Fruit fly (Drosophila melanogaster) whole organism, embryonic: ENCODE data around the gene aru.

Experiments
- B-H2 ChIP-seq: fragments of 200-800 bp; sonication (Bioruptor generic); optimal IDR thresholded peaks from 2 replicates; lab custom pipeline; 2018; ENCODE audit warnings: missing biosample characterization, mild to moderate bottlenecking, missing genetic modification characterization
- CG10543 ChIP-seq: fragments of 200-800 bp; sonication (Bioruptor generic); optimal IDR thresholded peaks from 3 replicates; lab custom pipeline; 2017; ENCODE audit warnings: missing biosample characterization, mild to moderate bottlenecking, missing genetic modification characterization, moderate library complexity
- CG13123 ChIP-seq: fragments of 200-800 bp; sonication (Bioruptor generic); optimal IDR thresholded peaks from 2 replicates; lab custom pipeline; 2016; ENCODE audit warnings: missing biosample characterization, missing genetic modification characterization
- CG14860 ChIP-seq: fragments of 200-800 bp; sonication (Bioruptor generic); IDR thresholded peaks from 3 replicates; pipeline ENCODE4 v1.3.6; 2022; ENCODE audit warnings: missing biosample characterization, missing genetic modification characterization; ENCODE audit not compliant: partially characterized antibody
- CG17612 ChIP-seq: fragments of 200-800 bp; sonication (Bioruptor generic); IDR thresholded peaks from 2 replicates; pipeline ENCODE4 v1.3.6; 2022; ENCODE audit warnings: missing biosample characterization, missing genetic modification characterization
- CG18476 ChIP-seq: fragments of 200-800 bp; sonication (Bioruptor generic); optimal IDR thresholded peaks from 2 replicates; lab custom pipeline; 2016; ENCODE audit warnings: missing biosample characterization, mild to moderate bottlenecking, missing genetic modification characterization
- CG2120 ChIP-seq: fragments of 200-800 bp; sonication (Bioruptor generic); optimal IDR thresholded peaks from 3 replicates; lab custom pipeline; 2016; ENCODE audit warnings: missing biosample characterization, missing genetic modification characterization
- CG2712 ChIP-seq: fragments of 200-800 bp; optimal IDR thresholded peaks from 3 replicates; lab custom pipeline; 2019; ENCODE audit warnings: missing biosample characterization, mild to moderate bottlenecking, missing genetic modification characterization, moderate library complexity
- CG3163 ChIP-seq: fragments of 200-800 bp; sonication (Bioruptor generic); optimal IDR thresholded peaks from 3 replicates; lab custom pipeline; 2016; ENCODE audit warnings: missing biosample characterization, missing genetic modification characterization
- CG34422 ChIP-seq: fragments of 200-800 bp; sonication (Bioruptor generic); IDR thresholded peaks from 3 replicates; pipeline ENCODE4 v1.3.6; 2022; ENCODE audit warnings: missing biosample characterization, missing genetic modification characterization
- CG4617 ChIP-seq: fragments of 200-800 bp; sonication (Bioruptor generic); optimal IDR thresholded peaks from 3 replicates; lab custom pipeline; 2016; ENCODE audit warnings: missing biosample characterization, missing genetic modification characterization, borderline replicate concordance
- CG6813 ChIP-seq: fragments of 200-800 bp; sonication (Bioruptor generic); optimal IDR thresholded peaks from 2 replicates; lab custom pipeline; 2017; ENCODE audit warnings: missing biosample characterization, missing genetic modification characterization, mild to moderate bottlenecking, moderate library complexity, missing genetic modification reagents
- CG6854 ChIP-seq: fragments of 200-800 bp; sonication (Bioruptor generic); optimal IDR thresholded peaks from 3 replicates; lab custom pipeline; 2017; ENCODE audit warnings: missing biosample characterization, mild to moderate bottlenecking, missing genetic modification characterization
- CG7963 ChIP-seq: fragments of 200-800 bp; sonication (Bioruptor generic); IDR thresholded peaks from 3 replicates; pipeline ENCODE4 v1.3.6; 2022; ENCODE audit warnings: missing biosample characterization, missing genetic modification characterization; ENCODE audit not compliant: partially characterized antibody
- CG9609 ChIP-seq: fragments of 200-800 bp; sonication (Bioruptor generic); optimal IDR thresholded peaks from 3 replicates; lab custom pipeline; 2016; ENCODE audit warnings: missing biosample characterization, missing genetic modification characterization
- CTCF ChIP-seq: fragments of 200-800 bp; sonication (Bioruptor generic); optimal IDR thresholded peaks from 2 replicates; lab custom pipeline; 2017; ENCODE audit warnings: missing biosample characterization, mild to moderate bottlenecking, missing genetic modification characterization, moderate library complexity
- D ChIP-seq, 2 experiments: fragments of 200-800 bp in 1 of 2; fragments of >200 bp in 1 of 2; sonication (Bioruptor generic) in 1 of 2; optimal IDR thresholded peaks; 2 replicates in 1 of 2; 3 replicates in 1 of 2; lab custom pipeline; 2017; ENCODE audit warnings: mild to moderate bottlenecking in 1 of 2, missing biosample characterization in 1 of 2, missing genetic modification characterization in 1 of 2, missing genetic modification reagents in 1 of 2
- Deaf1 ChIP-seq: fragments of 200-800 bp; optimal IDR thresholded peaks from 3 replicates; lab custom pipeline; 2019; ENCODE audit warnings: missing biosample characterization, mild to moderate bottlenecking, missing genetic modification characterization, moderate library complexity
- E2f2 ChIP-seq: fragments of 200-800 bp; sonication (Bioruptor generic); IDR thresholded peaks from 2 replicates; pipeline ENCODE4 v1.3.6; 2022; ENCODE audit warnings: missing biosample characterization, missing genetic modification characterization
- HmgD ChIP-seq: fragments of 200-800 bp; sonication (Bioruptor generic); optimal IDR thresholded peaks from 3 replicates; lab custom pipeline; 2016; ENCODE audit warnings: missing biosample characterization, missing genetic modification characterization
- MBD-R2 ChIP-seq: fragments of 200-800 bp; sonication (Bioruptor generic); IDR thresholded peaks from 2 replicates; pipeline ENCODE4 v1.3.6; 2022; ENCODE audit warnings: missing biosample characterization, missing genetic modification characterization
- Med ChIP-seq: fragments of 200-800 bp; sonication (Bioruptor generic); peaks from one replicate; lab custom pipeline; 2016; ENCODE audit warnings: missing biosample characterization, missing genetic modification characterization, mild to moderate bottlenecking, inconsistent platforms, moderate library complexity
- NC2β ChIP-seq: fragments of 200-800 bp; sonication (Bioruptor generic); optimal IDR thresholded peaks from 2 replicates; lab custom pipeline; 2016; ENCODE audit warnings: missing biosample characterization, missing genetic modification characterization
- Nf-YC ChIP-seq: fragments of 200-800 bp; optimal IDR thresholded peaks from 3 replicates; lab custom pipeline; 2019; ENCODE audit warnings: missing biosample characterization, mild to moderate bottlenecking, missing genetic modification characterization, moderate library complexity
- Pdp1 ChIP-seq, 2 experiments: fragments of 200-800 bp; sonication (Bioruptor generic); optimal IDR thresholded peaks; 3 replicates each; lab custom pipeline; 2016; ENCODE audit warnings: missing biosample characterization in 2 of 2, missing genetic modification characterization in 2 of 2, mild to moderate bottlenecking in 1 of 2, moderate library complexity in 1 of 2
- Rfx ChIP-seq: fragments of 200-800 bp; sonication (Bioruptor generic); IDR thresholded peaks from 2 replicates; pipeline ENCODE4 v1.3.6; 2022; ENCODE audit warnings: missing biosample characterization, missing genetic modification characterization
- Sin3A ChIP-seq: fragments of >200 bp; optimal IDR thresholded peaks from 2 replicates; lab custom pipeline; 2018
- Sox102F ChIP-seq: fragments of 200-800 bp; sonication (Bioruptor generic); optimal IDR thresholded peaks from 2 replicates; lab custom pipeline; 2018; ENCODE audit warnings: missing biosample characterization, mild to moderate bottlenecking, missing genetic modification characterization, moderate library complexity
- Sry-δ ChIP-seq: fragments of 200-800 bp; sonication (Bioruptor generic); optimal IDR thresholded peaks from 2 replicates; lab custom pipeline; 2016; ENCODE audit warnings: missing biosample characterization, missing genetic modification characterization
- bab2 ChIP-seq: fragments of 200-800 bp; sonication (Bioruptor generic); optimal IDR thresholded peaks from 2 replicates; lab custom pipeline; 2016; ENCODE audit warnings: missing biosample characterization, missing genetic modification characterization
- dpn ChIP-seq, 2 experiments: fragments of 200-800 bp; sonication (Bioruptor generic); optimal IDR thresholded peaks; 3 replicates each; lab custom pipeline; 2016; ENCODE audit warnings: missing biosample characterization in 2 of 2, missing genetic modification characterization in 2 of 2
- ftz-f1 ChIP-seq: fragments of 200-800 bp; sonication (Bioruptor generic); optimal IDR thresholded peaks from 2 replicates; lab custom pipeline; 2016; ENCODE audit warnings: missing biosample characterization, missing genetic modification characterization
- gfzf ChIP-seq: fragments of 200-800 bp; sonication (Bioruptor generic); optimal IDR thresholded peaks from 2 replicates; lab custom pipeline; 2016; ENCODE audit warnings: missing biosample characterization, mild to moderate bottlenecking, missing genetic modification characterization, moderate library complexity
- grau ChIP-seq: fragments of 200-800 bp; optimal IDR thresholded peaks from 3 replicates; lab custom pipeline; 2019; ENCODE audit warnings: missing biosample characterization, mild to moderate bottlenecking, missing genetic modification characterization, moderate library complexity
- gsb-n ChIP-seq: fragments of 200-800 bp; sonication (Bioruptor generic); optimal IDR thresholded peaks from 3 replicates; lab custom pipeline; 2018; ENCODE audit warnings: missing biosample characterization, mild to moderate bottlenecking, missing genetic modification characterization
- her ChIP-seq: fragments of 200-800 bp; sonication (Bioruptor generic); optimal IDR thresholded peaks from 2 replicates; lab custom pipeline; 2016; ENCODE audit warnings: missing biosample characterization, missing genetic modification characterization
- lbe ChIP-seq: fragments of 200-800 bp; sonication (Bioruptor generic); optimal IDR thresholded peaks from 2 replicates; lab custom pipeline; 2016; ENCODE audit warnings: missing biosample characterization, mild to moderate bottlenecking, missing genetic modification characterization
- oc ChIP-seq: fragments of 200-800 bp; sonication (Bioruptor generic); optimal IDR thresholded peaks from 2 replicates; lab custom pipeline; 2018; ENCODE audit warnings: missing biosample characterization, mild to moderate bottlenecking, missing genetic modification characterization, moderate library complexity
- p53 ChIP-seq: fragments of 200-800 bp; sonication (Bioruptor generic); optimal IDR thresholded peaks from 2 replicates; lab custom pipeline; 2016; ENCODE audit warnings: missing biosample characterization, missing genetic modification characterization
- pan ChIP-seq, 4 experiments: fragments of >200 bp in 3 of 4; fragments of 200-800 bp in 1 of 4; sonication (Bioruptor generic) in 1 of 4; optimal IDR thresholded peaks in 3 of 4; IDR thresholded peaks in 1 of 4; 2 replicates each; pipeline versions ENCODE4 v1.3.6 to Lab custom; 2017 to 2022; ENCODE audit warnings: missing biosample characterization in 2 of 4, missing genetic modification characterization in 2 of 4, mixed read lengths in 1 of 4
- phol ChIP-seq: fragments of 200-800 bp; sonication (Bioruptor generic); optimal IDR thresholded peaks from 3 replicates; lab custom pipeline; 2018; ENCODE audit warnings: missing biosample characterization, mild to moderate bottlenecking, missing genetic modification characterization, moderate library complexity
- ranshi ChIP-seq: fragments of 200-800 bp; sonication (Bioruptor generic); IDR thresholded peaks from 2 replicates; pipeline ENCODE4 v1.3.6; 2022; ENCODE audit warnings: missing biosample characterization, missing genetic modification characterization
- sens ChIP-seq: fragments of 200-800 bp; sonication (Bioruptor generic); peaks from one replicate; lab custom pipeline; 2016; ENCODE audit warnings: missing biosample characterization, missing genetic modification characterization
- sob ChIP-seq: fragments of 200-800 bp; sonication (Bioruptor generic); IDR thresholded peaks from 2 replicates; pipeline ENCODE4 v1.3.6; 2022; ENCODE audit warnings: missing biosample characterization, missing genetic modification characterization
- ssp ChIP-seq: fragments of 200-800 bp; sonication (Bioruptor generic); IDR thresholded peaks from 2 replicates; pipeline ENCODE4 v1.3.6; 2022; ENCODE audit warnings: missing biosample characterization, missing genetic modification characterization
- stwl ChIP-seq: fragments of 200-800 bp; sonication (Bioruptor generic); optimal IDR thresholded peaks from 3 replicates; lab custom pipeline; 2018; ENCODE audit warnings: missing biosample characterization, mild to moderate bottlenecking, missing genetic modification characterization, moderate library complexity
- zfh1 ChIP-seq: fragments of 200-800 bp; sonication (Bioruptor generic); IDR thresholded peaks from 3 replicates; pipeline ENCODE4 v1.3.6; 2022; ENCODE audit warnings: missing biosample characterization, missing genetic modification characterization

aru gene

DNA sequence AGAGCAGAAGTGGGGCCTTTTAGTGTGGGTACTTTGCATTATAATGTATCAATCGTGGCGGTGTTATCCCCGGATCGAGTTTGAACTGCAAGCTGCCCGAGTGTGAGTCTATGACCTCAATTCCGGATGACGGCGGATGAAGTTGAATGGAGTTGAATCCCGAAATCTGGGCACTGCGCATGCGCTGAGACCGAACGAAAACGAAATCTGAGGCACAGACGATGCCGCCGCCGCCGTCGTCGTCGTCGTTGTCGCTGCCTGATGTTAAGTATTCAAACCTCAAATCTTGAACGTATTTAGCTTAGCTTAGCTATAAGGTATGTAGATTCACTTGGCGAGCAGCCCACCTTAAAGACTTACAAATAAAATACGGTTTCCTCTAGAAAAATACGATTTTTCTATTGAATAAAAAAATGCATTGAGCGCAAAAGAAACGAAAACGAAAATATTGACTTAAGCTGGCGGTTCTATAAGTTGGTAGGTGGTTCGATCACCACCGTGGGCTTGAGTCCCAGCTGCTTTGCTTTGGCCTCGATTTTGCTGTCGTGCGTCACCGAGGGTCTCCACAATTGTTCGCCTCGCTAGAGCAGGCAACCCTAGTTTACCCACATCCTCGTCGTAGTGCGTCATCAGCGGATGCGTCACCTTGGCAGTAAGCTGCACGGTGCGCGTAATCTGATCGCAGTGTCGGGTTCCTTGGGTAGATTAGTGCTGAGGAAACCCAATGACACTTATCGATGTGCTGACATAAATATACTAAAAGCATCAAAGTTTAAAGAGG is 5.8 kb upstream of the aru start (continued):
- TF ChIP-seq CG18476 (GFP tag; lab: Kevin White, UChicago) (peak; percentile 83), Sox102F (GFP tag; lab: Kevin White, UChicago) (no peak), Deaf1 (peak; percentile 62), CG14860 (no peak), CG6813 (GFP tag; lab: Kevin White, UChicago) (no peak), lbe (GFP tag; lab: Kevin White, UChicago) (no peak), Med (GFP tag; lab: Kevin White, UChicago) (peak; percentile 64), sob (GFP tag; lab: Robert Waterston, UW) (peak; percentile 38)

DNA sequence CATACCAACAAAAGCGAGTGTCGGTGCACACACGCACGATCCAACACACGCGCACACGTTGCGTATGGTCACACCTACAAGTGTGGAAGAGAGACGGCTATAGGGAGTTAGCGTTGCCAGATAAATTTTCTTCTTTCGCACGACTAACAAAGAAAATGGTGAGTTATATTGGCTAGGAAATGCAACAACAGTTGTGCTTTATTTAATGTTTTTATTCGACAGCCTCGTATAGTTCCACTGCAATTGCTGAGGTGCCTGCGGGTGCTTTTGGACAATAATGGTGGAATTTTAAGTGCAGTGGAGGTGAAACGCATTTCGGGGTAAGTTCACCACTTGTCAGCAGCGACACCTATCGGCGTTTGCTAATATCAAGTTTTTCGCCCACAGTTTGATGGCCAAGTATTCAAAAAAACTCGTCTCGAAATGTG is 3.3 kb upstream of the aru start:
- TF ChIP-seq her (GFP tag; lab: Kevin White, UChicago) (peak; percentile 13), Sry-δ (GFP tag; lab: Kevin White, UChicago) (peak; percentile 23), ssp (GFP tag; lab: Robert Waterston, UW) (no peak), pan (optimal IDR thresholded peaks at IDR 0.05; lab: Kevin White, UChicago) (no peak), pan (GFP tag; optimal IDR thresholded peaks at IDR 0.05 in 1 of 2, IDR thresholded peaks at IDR 0.05 in 1 of 2) (no peak), bab2 (GFP tag; lab: Kevin White, UChicago) (peak; percentile 7), HmgD (GFP tag; lab: Kevin White, UChicago) (peak; percentile 51), Rfx (peak; percentile 37), Nf-YC (peak; percentile 12), p53 (GFP tag; lab: Kevin White, UChicago) (peak; percentile 54), CG3163 (GFP tag; lab: Kevin White, UChicago) (peak; percentile 36), CG7963 (GFP tag; lab: Robert Waterston, UW) (0 out of 3 replicates have a peak, but pooled peaks have one; percentile 17), CG10543 (GFP tag; lab: Kevin White, UChicago) (peak; percentile 0), E2f2 (GFP tag; lab: Robert Waterston, UW) (peak; percentile 32; the same call in 1 of the 2 replicates), oc (no peak), MBD-R2 (GFP tag; lab: Robert Waterston, UW) (peak; percentile 21; the same call in 1 of the 2 replicates), NC2β (GFP tag; lab: Kevin White, UChicago) (peak; percentile 19), CTCF (GFP tag; lab: Kevin White, UChicago) (peak; percentile 96), CG2712 (peak; percentile 18), CG34422 (GFP tag; lab: Robert Waterston, UW) (peak; percentile 50; the same call in 1 of the 3 replicates), stwl (tag; lab: Kevin White, UChicago) (peak; percentile 23), CG2120 (GFP tag; lab: Kevin White, UChicago) (peak; percentile 10), grau (tag; lab: Kevin White, UChicago) (peak; percentile 7), CG17612 (GFP tag; lab: Robert Waterston, UW) (no peak), B-H2 (GFP tag; lab: Kevin White, UChicago) (peak; percentile 30), gsb-n (tag; lab: Kevin White, UChicago) (no peak), phol (peak; percentile 45), Pdp1 (GFP tag; optimal IDR thresholded peaks at IDR 0.05; lab: Kevin White, UChicago) (peak in 1 of 2 experiments; percentile 7), D (optimal IDR thresholded peaks at IDR 0.05; lab: Kevin White, UChicago) (peak; percentile 40), D (GFP tag; optimal IDR thresholded peaks at IDR 0.05; lab: Kevin White, UChicago) (no peak), zfh1 (GFP tag; lab: Robert Waterston, UW) (no peak), Sin3A (lab: Kevin White, UChicago) (peak; percentile 36), ranshi (GFP tag; lab: Robert Waterston, UW) (0 out of 2 replicates have a peak, but pooled peaks have one; percentile 33), CG6854 (GFP tag; lab: Kevin White, UChicago) (no peak), CG4617 (GFP tag; lab: Kevin White, UChicago) (peak; percentile 80), gfzf (GFP tag; lab: Kevin White, UChicago) (peak; percentile 51), ftz-f1 (GFP tag; lab: Kevin White, UChicago) (peak; percentile 30), CG13123 (no peak), dpn (GFP tag; optimal IDR thresholded peaks at IDR 0.05; lab: Kevin White, UChicago) (peak in 1 of 2 experiments; percentile 14), CG9609 (GFP tag; lab: Kevin White, UChicago) (peak; percentile 39), sens (GFP tag; lab: Kevin White, UChicago) (peak; percentile 35)
